Fruit fly (Drosophila melanogaster): ENCODE measurements around the gene CG11786.

CG11786 gene

DNA sequence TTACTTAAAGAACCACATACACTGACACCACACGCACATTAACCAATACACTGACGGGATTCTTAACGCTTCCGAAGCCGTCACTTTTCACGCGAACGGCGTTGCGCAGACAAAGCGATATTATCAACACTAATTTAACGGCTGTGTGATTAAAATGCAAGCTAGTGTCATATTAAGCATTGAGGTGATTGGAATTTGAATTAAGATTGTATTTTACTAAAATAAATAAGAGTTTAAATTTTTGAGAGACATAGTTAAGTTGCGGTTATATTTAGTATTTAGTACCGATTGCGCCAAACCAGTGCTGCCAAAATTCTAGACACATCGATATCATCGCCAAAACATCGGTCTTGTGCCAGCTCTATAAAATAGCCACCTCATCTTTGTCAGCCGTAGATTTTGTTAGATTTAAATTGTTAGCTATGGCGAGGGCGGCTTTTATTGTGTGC lies 7.1 kb upstream of the CG11786 start, which contains the start of the genes Ythdf and bai (continued):
- peak; percentile 55 for TF ChIP-seq Rfx (GFP tag; IDR thresholded peaks at IDR 0.05)
- peak; percentile 37 for TF ChIP-seq slou (GFP tag; optimal IDR thresholded peaks at IDR 0.05)
- TF ChIP-seq tll (GFP tag; optimal IDR thresholded peaks at IDR 0.05), result no peak
- TF ChIP-seq CG10321 (GFP tag; IDR thresholded peaks at IDR 0.05), result no peak
- TF ChIP-seq CG8388 (GFP tag; optimal IDR thresholded peaks at IDR 0.05), result no peak
- no peak for TF ChIP-seq CG15269 (tag; optimal IDR thresholded peaks at IDR 0.05)
- no peak for TF ChIP-seq corto (GFP tag; optimal IDR thresholded peaks at IDR 0.05)
- TF ChIP-seq MBD-R2 (GFP tag; IDR thresholded peaks at IDR 0.05), result peak; percentile 59
- no peak for TF ChIP-seq CG10462 (GFP tag; optimal IDR thresholded peaks at IDR 0.05)
- TF ChIP-seq hkb (optimal IDR thresholded peaks at IDR 0.05), result peak; percentile 83
- no peak for TF ChIP-seq hkb (GFP tag; IDR thresholded peaks at IDR 0.05)
- TF ChIP-seq CG4424 (GFP tag; optimal IDR thresholded peaks at IDR 0.05), result peak; percentile 39
- no peak for TF ChIP-seq stc (GFP tag; IDR thresholded peaks at IDR 0.05)
- TF ChIP-seq lov (optimal IDR thresholded peaks at IDR 0.05), result no peak
- TF ChIP-seq lov (GFP tag; IDR thresholded peaks at IDR 0.05), result no peak
- TF ChIP-seq prd (optimal IDR thresholded peaks at IDR 0.05), result no peak
- no peak for TF ChIP-seq prd (GFP tag; IDR thresholded peaks at IDR 0.05)
- TF ChIP-seq grn (GFP tag; optimal IDR thresholded peaks at IDR 0.05), result no peak
- peak; percentile 72 for TF ChIP-seq tna (GFP tag; IDR thresholded peaks at IDR 0.05; ENCODE audit: partially characterized antibody)
- peak; percentile 47 for TF ChIP-seq Dp (GFP tag; optimal IDR thresholded peaks at IDR 0.05)
- TF ChIP-seq CG7928 (GFP tag; optimal IDR thresholded peaks at IDR 0.05), result peak; percentile 94
- TF ChIP-seq Opbp (GFP tag; IDR thresholded peaks at IDR 0.05; ENCODE audit: partially characterized antibody), result peak; percentile 74; the same call in 2 of the 3 replicates
- TF ChIP-seq CG16815 (GFP tag; optimal IDR thresholded peaks at IDR 0.05), result no peak
- TF ChIP-seq trem (tag; optimal IDR thresholded peaks at IDR 0.05), result peak; percentile 76
- no peak for TF ChIP-seq rib (GFP tag; IDR thresholded peaks at IDR 0.05)
- no peak for TF ChIP-seq en (GFP tag; optimal IDR thresholded peaks at IDR 0.05)
- peak; percentile 47; the same call in 1 of the 2 replicates for TF ChIP-seq ato (GFP tag; IDR thresholded peaks at IDR 0.05; ENCODE audit: partially characterized antibody)
- no peak for TF ChIP-seq CG1233 (GFP tag; optimal IDR thresholded peaks at IDR 0.05)
- no peak for TF ChIP-seq ranshi (GFP tag; IDR thresholded peaks at IDR 0.05)
- TF ChIP-seq Awh (GFP tag; IDR thresholded peaks at IDR 0.05), result no peak
- no peak for TF ChIP-seq bcd (GFP tag; optimal IDR thresholded peaks at IDR 0.05)
- TF ChIP-seq CG6683 (GFP tag; optimal IDR thresholded peaks at IDR 0.05), result no peak
- TF ChIP-seq Ets97D (GFP tag; optimal IDR thresholded peaks at IDR 0.05), result peak; percentile 67
- TF ChIP-seq gro (GFP tag; optimal IDR thresholded peaks at IDR 0.05), result peak; percentile 35
- TF ChIP-seq CoRest (tag; optimal IDR thresholded peaks at IDR 0.05), result no peak
- peak; percentile 65 for TF ChIP-seq E2f2 (GFP tag; IDR thresholded peaks at IDR 0.05)
- TF ChIP-seq Atf6 (GFP tag; IDR thresholded peaks at IDR 0.05), result no peak
- TF ChIP-seq az2 (GFP tag; optimal IDR thresholded peaks at IDR 0.05), result peak; percentile 15
- TF ChIP-seq CG7987 (GFP tag; optimal IDR thresholded peaks at IDR 0.05), result no peak
- TF ChIP-seq vvl (GFP tag; IDR thresholded peaks at IDR 0.05), result no peak
- TF ChIP-seq CG12299 (tag; optimal IDR thresholded peaks at IDR 0.05), result no peak
- TF ChIP-seq HLH3B (GFP tag; IDR thresholded peaks at IDR 0.05), result no peak
- no peak for TF ChIP-seq grau (tag; optimal IDR thresholded peaks at IDR 0.05)
- no peak for TF ChIP-seq pum (GFP tag; optimal IDR thresholded peaks at IDR 0.05)
- peak; percentile 79 for TF ChIP-seq sens (GFP tag)
- TF ChIP-seq CG3407 (GFP tag; optimal IDR thresholded peaks at IDR 0.05), result no peak
- no peak for TF ChIP-seq H15 (GFP tag; IDR thresholded peaks at IDR 0.05)
- no peak for TF ChIP-seq CG13424 (tag; optimal IDR thresholded peaks at IDR 0.05)
- no peak for TF ChIP-seq CG2889 (GFP tag; IDR thresholded peaks at IDR 0.05)
- no peak for TF ChIP-seq twi (tag; optimal IDR thresholded peaks at IDR 0.05)
- TF ChIP-seq CG13624 (GFP tag; optimal IDR thresholded peaks at IDR 0.05), result peak; percentile 65
- TF ChIP-seq CG32767 (GFP tag; IDR thresholded peaks at IDR 0.05), result no peak
- TF ChIP-seq vnd (GFP tag; IDR thresholded peaks at IDR 0.05; ENCODE audit: partially characterized antibody), result peak; percentile 83

Data from whole organism, embryonic.